Worm (Caenorhabditis elegans): ENCODE measurements around the gene vit-2.

- TF ChIP-seq ceh-32 (tag; optimal IDR thresholded peaks at IDR 0.05; ENCODE audit: poor library complexity) = no peak
- no peak for TF ChIP-seq ceh-28 (tag; optimal IDR thresholded peaks at IDR 0.05)
- no peak for TF ChIP-seq spr-3 (GFP tag; optimal IDR thresholded peaks at IDR 0.05)
Measured at ce11 chrX:5066570-5066969, 34.3 kb upstream of the vit-2 start.

Data from whole organism, L4 larva.